Fruit fly (Drosophila melanogaster) whole organism, embryonic: ENCODE results near the gene mAChR-C.

Experiments
- CG10321 ChIP-seq: fragments of 200-800 bp; sonication (Bioruptor generic); IDR thresholded peaks from 2 replicates; pipeline ENCODE4 v1.3.6; 2022; ENCODE audit warnings: missing biosample characterization, missing genetic modification characterization
- CG10565 ChIP-seq: fragments of 200-800 bp; sonication (Bioruptor generic); optimal IDR thresholded peaks from 3 replicates; lab custom pipeline; 2016; ENCODE audit warnings: missing biosample characterization, mild to moderate bottlenecking, missing genetic modification characterization
- CG12071 ChIP-seq: fragments of 200-800 bp; sonication (Bioruptor generic); optimal IDR thresholded peaks from 3 replicates; lab custom pipeline; 2018; ENCODE audit warnings: missing biosample characterization, mild to moderate bottlenecking, missing genetic modification characterization
- CG12236 ChIP-seq: fragments of 200-800 bp; sonication (Bioruptor generic); optimal IDR thresholded peaks from 2 replicates; lab custom pipeline; 2016; ENCODE audit warnings: missing biosample characterization, missing genetic modification characterization
- CG13775 ChIP-seq: fragments of 200-800 bp; sonication (Bioruptor generic); optimal IDR thresholded peaks from 3 replicates; lab custom pipeline; 2017; ENCODE audit warnings: missing biosample characterization, mild to moderate bottlenecking, missing genetic modification characterization
- CG14710 ChIP-seq: fragments of 200-800 bp; sonication (Bioruptor generic); optimal IDR thresholded peaks from 3 replicates; lab custom pipeline; 2019; ENCODE audit warnings: missing biosample characterization, mild to moderate bottlenecking, missing genetic modification characterization, moderate library complexity
- CG15073 ChIP-seq: fragments of 200-800 bp; sonication (Bioruptor generic); optimal IDR thresholded peaks from 2 replicates; lab custom pipeline; 2016; ENCODE audit warnings: missing biosample characterization, missing genetic modification characterization
- CG1832 ChIP-seq: fragments of 200-800 bp; sonication (Bioruptor generic); optimal IDR thresholded peaks from 2 replicates; lab custom pipeline; 2017; ENCODE audit warnings: missing biosample characterization, mild to moderate bottlenecking, missing genetic modification characterization, inconsistent platforms
- CG18476 ChIP-seq: fragments of 200-800 bp; sonication (Bioruptor generic); optimal IDR thresholded peaks from 2 replicates; lab custom pipeline; 2016; ENCODE audit warnings: missing biosample characterization, mild to moderate bottlenecking, missing genetic modification characterization
- CG2889 ChIP-seq: fragments of 200-800 bp; sonication (Bioruptor generic); IDR thresholded peaks from 3 replicates; pipeline ENCODE4 v1.3.6; 2022; ENCODE audit warnings: missing biosample characterization, missing genetic modification characterization
- CG30431 ChIP-seq: fragments of 200-800 bp; sonication (Bioruptor generic); optimal IDR thresholded peaks from 2 replicates; lab custom pipeline; 2017; ENCODE audit warnings: missing biosample characterization, missing genetic modification characterization
- CG32532 ChIP-seq: fragments of 200-800 bp; sonication (Bioruptor generic); IDR thresholded peaks from 2 replicates; pipeline ENCODE4 v1.3.6; 2022; ENCODE audit warnings: missing biosample characterization, missing genetic modification characterization
- CG3995 ChIP-seq: fragments of 200-800 bp; sonication (Bioruptor generic); optimal IDR thresholded peaks from 3 replicates; lab custom pipeline; 2016; ENCODE audit warnings: missing biosample characterization, missing genetic modification characterization
- CG4404 ChIP-seq: fragments of 200-800 bp; sonication (Bioruptor generic); IDR thresholded peaks from 2 replicates; pipeline ENCODE4 v1.3.6; 2022; ENCODE audit warnings: missing biosample characterization, missing genetic modification characterization
- CG4424 ChIP-seq: fragments of 200-800 bp; sonication (Bioruptor generic); optimal IDR thresholded peaks from 3 replicates; lab custom pipeline; 2016; ENCODE audit warnings: missing biosample characterization, missing genetic modification characterization
- CG7556 ChIP-seq: fragments of 200-800 bp; sonication (Bioruptor generic); optimal IDR thresholded peaks from 2 replicates; lab custom pipeline; 2017; ENCODE audit warnings: missing biosample characterization, mild to moderate bottlenecking, missing genetic modification characterization
- CG9876 ChIP-seq: fragments of 200-800 bp; sonication (Bioruptor generic); optimal IDR thresholded peaks from 2 replicates; lab custom pipeline; 2016; ENCODE audit warnings: missing biosample characterization, missing genetic modification characterization
- Deaf1 ChIP-seq: fragments of 200-800 bp; optimal IDR thresholded peaks from 3 replicates; lab custom pipeline; 2019; ENCODE audit warnings: missing biosample characterization, mild to moderate bottlenecking, missing genetic modification characterization, moderate library complexity
- Dll ChIP-seq: fragments of 200-800 bp; sonication (Bioruptor generic); IDR thresholded peaks from 4 replicates; pipeline ENCODE4 v1.3.6; 2022; ENCODE audit warnings: missing biosample characterization, missing genetic modification characterization; ENCODE audit not compliant: partially characterized antibody
- Doc3 ChIP-seq: fragments of 200-800 bp; sonication (Bioruptor generic); IDR thresholded peaks from 3 replicates; pipeline ENCODE4 v1.3.6; 2022; ENCODE audit warnings: missing biosample characterization, missing genetic modification characterization; ENCODE audit not compliant: partially characterized antibody
- Dp ChIP-seq: fragments of 200-800 bp; sonication (Bioruptor generic); optimal IDR thresholded peaks from 2 replicates; lab custom pipeline; 2018; ENCODE audit warnings: missing biosample characterization, mild to moderate bottlenecking, missing genetic modification characterization, moderate library complexity
- E2f2 ChIP-seq: fragments of 200-800 bp; sonication (Bioruptor generic); IDR thresholded peaks from 2 replicates; pipeline ENCODE4 v1.3.6; 2022; ENCODE audit warnings: missing biosample characterization, missing genetic modification characterization
- H2.0 ChIP-seq: fragments of 200-800 bp; sonication (Bioruptor generic); IDR thresholded peaks from 2 replicates; pipeline ENCODE4 v1.3.6; 2022; ENCODE audit warnings: missing biosample characterization, missing genetic modification characterization
- HHEX ChIP-seq: fragments of 200-800 bp; sonication (Bioruptor generic); optimal IDR thresholded peaks from 3 replicates; lab custom pipeline; 2017; ENCODE audit warnings: missing biosample characterization, mild to moderate bottlenecking, missing genetic modification characterization, missing genetic modification reagents
- Kr ChIP-seq: fragments of 200-800 bp; sonication (Bioruptor generic); optimal IDR thresholded peaks from 2 replicates; lab custom pipeline; 2017; ENCODE audit warnings: missing biosample characterization, mild to moderate bottlenecking, missing genetic modification characterization
- NC2α ChIP-seq: fragments of 200-800 bp; sonication (Bioruptor generic); optimal IDR thresholded peaks from 2 replicates; lab custom pipeline; 2016; ENCODE audit warnings: missing biosample characterization, missing genetic modification characterization
- Xbp1 ChIP-seq: fragments of 200-800 bp; sonication (Bioruptor generic); optimal IDR thresholded peaks from 3 replicates; lab custom pipeline; 2016; ENCODE audit warnings: missing biosample characterization, mild to moderate bottlenecking, missing genetic modification characterization
- btn ChIP-seq: fragments of 200-800 bp; sonication (Bioruptor generic); optimal IDR thresholded peaks from 2 replicates; lab custom pipeline; 2016; ENCODE audit warnings: missing biosample characterization, missing genetic modification characterization
- chm ChIP-seq: fragments of 200-800 bp; sonication (Bioruptor generic); IDR thresholded peaks from 2 replicates; pipeline ENCODE4 v1.3.6; 2022; ENCODE audit warnings: missing biosample characterization, missing genetic modification characterization
- croc ChIP-seq: fragments of 200-800 bp; sonication (Bioruptor generic); conservative IDR thresholded peaks from 3 replicates; pipeline ENCODE4 v1.3.6; 2022; ENCODE audit warnings: missing biosample characterization, missing genetic modification characterization
- en ChIP-seq: fragments of 200-800 bp; sonication (Bioruptor generic); optimal IDR thresholded peaks from 2 replicates; lab custom pipeline; 2016; ENCODE audit warnings: missing biosample characterization, missing genetic modification characterization
- ewg ChIP-seq: fragments of 200-800 bp; sonication (Bioruptor generic); optimal IDR thresholded peaks from 3 replicates; lab custom pipeline; 2017; ENCODE audit warnings: mild to moderate bottlenecking, missing biosample characterization, missing genetic modification reagents, missing genetic modification characterization
- exex ChIP-seq: fragments of 200-800 bp; sonication (Bioruptor generic); optimal IDR thresholded peaks from 4 replicates; lab custom pipeline; 2018; ENCODE audit warnings: missing biosample characterization, mild to moderate bottlenecking, missing genetic modification characterization, moderate library complexity
- eyg ChIP-seq: fragments of 200-800 bp; sonication (Bioruptor generic); optimal IDR thresholded peaks from 3 replicates; lab custom pipeline; 2016; ENCODE audit warnings: missing biosample characterization, missing genetic modification characterization
- gem ChIP-seq: fragments of 200-800 bp; sonication (Bioruptor generic); optimal IDR thresholded peaks from 2 replicates; lab custom pipeline; 2019; ENCODE audit warnings: missing biosample characterization, mild to moderate bottlenecking, missing genetic modification characterization, moderate library complexity
- h ChIP-seq: fragments of >200 bp; optimal IDR thresholded peaks from 2 replicates; lab custom pipeline; 2017
- lilli ChIP-seq: fragments of 200-800 bp; sonication (Bioruptor generic); optimal IDR thresholded peaks from 3 replicates; lab custom pipeline; 2016; ENCODE audit warnings: missing biosample characterization, missing genetic modification characterization
- mirr ChIP-seq: fragments of 200-800 bp; sonication (Bioruptor generic); optimal IDR thresholded peaks from 3 replicates; lab custom pipeline; 2018; ENCODE audit warnings: missing biosample characterization, mild to moderate bottlenecking, missing genetic modification characterization
- mld ChIP-seq: fragments of 200-800 bp; sonication (Bioruptor generic); IDR thresholded peaks from 3 replicates; pipeline ENCODE4 v1.3.6; 2022; ENCODE audit warnings: missing biosample characterization, missing genetic modification characterization; ENCODE audit not compliant: partially characterized antibody
- pfk ChIP-seq: fragments of 200-800 bp; sonication (Bioruptor generic); optimal IDR thresholded peaks from 2 replicates; lab custom pipeline; 2018; ENCODE audit warnings: missing biosample characterization, mild to moderate bottlenecking, missing genetic modification characterization, moderate library complexity
- ranshi ChIP-seq: fragments of 200-800 bp; sonication (Bioruptor generic); IDR thresholded peaks from 2 replicates; pipeline ENCODE4 v1.3.6; 2022; ENCODE audit warnings: missing biosample characterization, missing genetic modification characterization
- salm ChIP-seq: fragments of 200-800 bp; sonication (Bioruptor generic); optimal IDR thresholded peaks from 2 replicates; lab custom pipeline; 2018; ENCODE audit warnings: missing biosample characterization, mild to moderate bottlenecking, missing genetic modification characterization
- sc ChIP-seq, 3 experiments: fragments of >200 bp in 2 of 3; fragments of 200-800 bp in 1 of 3; sonication (Bioruptor generic) in 1 of 3; optimal IDR thresholded peaks; 2 replicates in 2 of 3; 3 replicates in 1 of 3; lab custom pipeline; 2017; ENCODE audit warnings: mild to moderate bottlenecking in 1 of 3, missing biosample characterization in 1 of 3, missing genetic modification characterization in 1 of 3, missing genetic modification reagents in 1 of 3
- slou ChIP-seq: fragments of 200-800 bp; sonication (Bioruptor generic); optimal IDR thresholded peaks from 3 replicates; lab custom pipeline; 2016; ENCODE audit warnings: missing biosample characterization, missing genetic modification characterization
- tin ChIP-seq: fragments of 200-800 bp; sonication (Bioruptor generic); optimal IDR thresholded peaks from 3 replicates; lab custom pipeline; 2016; ENCODE audit warnings: missing biosample characterization, missing genetic modification characterization
- tio ChIP-seq: fragments of 200-800 bp; sonication (Bioruptor generic); optimal IDR thresholded peaks from 2 replicates; lab custom pipeline; 2017; ENCODE audit warnings: missing biosample characterization, missing genetic modification characterization, inconsistent platforms
- ttk ChIP-seq: fragments of 200-800 bp; sonication (Bioruptor generic); IDR thresholded peaks from 2 replicates; pipeline ENCODE4 v2.1.2; 2022; ENCODE audit warnings: missing biosample characterization, missing genetic modification characterization
- zen ChIP-seq: fragments of 200-800 bp; sonication (Bioruptor generic); optimal IDR thresholded peaks from 3 replicates; lab custom pipeline; 2018; ENCODE audit warnings: missing biosample characterization, mild to moderate bottlenecking, missing genetic modification characterization, moderate library complexity
- zen2 ChIP-seq: fragments of 200-800 bp; sonication (Bioruptor generic); IDR thresholded peaks from 3 replicates; pipeline ENCODE4 v1.3.6; 2022; ENCODE audit warnings: missing biosample characterization, missing genetic modification characterization; ENCODE audit not compliant: partially characterized antibody

The mAChR-C gene

DNA sequence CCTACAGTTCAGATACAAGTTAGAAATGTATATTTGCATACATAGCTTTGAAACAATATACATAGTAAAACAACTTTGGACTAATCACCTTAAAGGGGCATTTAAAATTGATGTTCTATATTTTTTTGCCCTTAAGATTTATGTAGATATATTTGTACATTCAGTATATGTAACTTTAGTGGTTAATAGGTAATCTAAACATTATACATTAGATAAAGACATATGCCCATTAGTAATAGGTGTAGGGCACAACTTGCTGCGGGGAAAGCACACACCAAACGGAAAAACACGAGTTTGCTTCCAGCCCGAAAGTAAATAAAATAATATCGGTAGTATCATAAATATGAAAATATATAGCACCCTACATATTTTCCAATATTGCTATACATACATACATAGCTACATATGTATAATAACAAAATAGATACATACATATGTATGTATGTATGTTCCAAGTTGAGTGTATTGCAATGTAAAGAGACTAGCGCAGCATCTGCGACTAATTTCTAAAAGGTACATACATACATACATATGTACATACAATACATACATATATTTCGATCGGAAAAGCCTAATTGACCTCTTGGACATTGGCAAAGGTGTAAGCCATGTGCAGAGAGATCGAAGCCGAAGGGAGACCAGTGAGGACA, 30.9 kb upstream of the mAChR-C start, which contains the start of gene CG43736 (continued):
- TF ChIP-seq pfk (GFP tag; lab: Kevin White, UChicago), result no peak
- no peak for TF ChIP-seq Dll (GFP tag; lab: Robert Waterston, UW)
- TF ChIP-seq CG7556 (GFP tag; lab: Kevin White, UChicago), result peak; percentile 98
- TF ChIP-seq CG4424, result peak; percentile 96
- peak; percentile 96 for TF ChIP-seq CG14710 (tag; lab: Kevin White, UChicago)
- TF ChIP-seq Dp (GFP tag; lab: Kevin White, UChicago), result peak; percentile 6
- peak; percentile 69 for TF ChIP-seq CG2889 (GFP tag; lab: Robert Waterston, UW)
- peak; percentile 90 for TF ChIP-seq croc (GFP tag; lab: Robert Waterston, UW)
- peak; percentile 79 for TF ChIP-seq ttk
- no peak for TF ChIP-seq h (lab: Kevin White, UChicago)
- TF ChIP-seq Doc3, result no peak
- peak; percentile 57; the same call in 1 of the 2 replicates for TF ChIP-seq E2f2
- peak; percentile 13; the same call in 1 of the 2 replicates for TF ChIP-seq chm
- TF ChIP-seq Deaf1 (tag; lab: Kevin White, UChicago), result no peak
- peak; percentile 84 for TF ChIP-seq H2.0
- TF ChIP-seq mirr (GFP tag; lab: Kevin White, UChicago), result peak; percentile 82
- TF ChIP-seq CG32532, result peak; percentile 87
- TF ChIP-seq gem (tag; lab: Kevin White, UChicago), result peak; percentile 98
- TF ChIP-seq CG12071, result peak; percentile 95
- TF ChIP-seq CG30431, result peak; percentile 90
- TF ChIP-seq zen2 (GFP tag; lab: Robert Waterston, UW), result no peak
- peak; percentile 76 for TF ChIP-seq CG3995 (GFP tag; lab: Kevin White, UChicago)
- TF ChIP-seq CG15073 (GFP tag; lab: Kevin White, UChicago), result peak; percentile 56
- TF ChIP-seq sc (optimal IDR thresholded peaks at IDR 0.05; lab: Kevin White, UChicago), result no peak
- TF ChIP-seq sc (GFP tag; optimal IDR thresholded peaks at IDR 0.05; lab: Kevin White, UChicago), result peak; percentile 88
- peak; percentile 78 for TF ChIP-seq NC2α
- TF ChIP-seq CG1832 (GFP tag; lab: Kevin White, UChicago), result no peak
- peak; percentile 90 for TF ChIP-seq tin (GFP tag; lab: Kevin White, UChicago)
- TF ChIP-seq ranshi, result peak; percentile 78; the same call in 1 of the 2 replicates
- TF ChIP-seq en, result peak; percentile 83
- no peak for TF ChIP-seq Kr
- TF ChIP-seq HHEX, result peak; percentile 96
- TF ChIP-seq CG10565 (GFP tag; lab: Kevin White, UChicago), result peak; percentile 68
- peak; percentile 79 for TF ChIP-seq btn (GFP tag; lab: Kevin White, UChicago)
- TF ChIP-seq CG13775 (GFP tag; lab: Kevin White, UChicago), result peak; percentile 92
- TF ChIP-seq Xbp1 (GFP tag; lab: Kevin White, UChicago), result peak; percentile 95
- 0 out of 2 replicates have a peak, but pooled peaks have one; percentile 46 for TF ChIP-seq CG10321 (GFP tag; lab: Robert Waterston, UW)
- TF ChIP-seq CG9876 (GFP tag; lab: Kevin White, UChicago), result peak; percentile 87
- peak; percentile 79 for TF ChIP-seq exex
- peak; percentile 87 for TF ChIP-seq eyg
- TF ChIP-seq ewg (GFP tag; lab: Kevin White, UChicago), result peak; percentile 89
- TF ChIP-seq mld, result no peak
- peak; percentile 92 for TF ChIP-seq lilli
- peak; percentile 72; the same call in 1 of the 2 replicates for TF ChIP-seq CG4404 (GFP tag; lab: Robert Waterston, UW)
- TF ChIP-seq salm (tag; lab: Kevin White, UChicago), result peak; percentile 91
- TF ChIP-seq CG12236 (GFP tag; lab: Kevin White, UChicago), result peak; percentile 86
- peak; percentile 93 for TF ChIP-seq CG18476 (GFP tag; lab: Kevin White, UChicago)
- TF ChIP-seq slou, result peak; percentile 87
- peak; percentile 93 for TF ChIP-seq tio (GFP tag; lab: Kevin White, UChicago)
- TF ChIP-seq zen (tag; lab: Kevin White, UChicago), result peak; percentile 92
